Worm (Caenorhabditis elegans) whole organism, young adult: ENCODE data around the gene str-188.

Source experiments
- B0261.1 ChIP-seq: sonication (generic microtip); optimal IDR thresholded peaks from 2 replicates; lab custom pipeline; 2016; ENCODE audit warnings: mild to moderate bottlenecking, missing genetic modification characterization, moderate library complexity, missing compliant biosample characterization
- B0336.3 ChIP-seq: fragments of 200-800 bp; sonication (Bioruptor generic); IDR thresholded peaks from 2 replicates; pipeline ENCODE4 v1.3.6; 2022; ENCODE audit warnings: missing genetic modification characterization, missing compliant biosample characterization
- C06A6.2 ChIP-seq: fragments of 200-800 bp; sonication (Bioruptor generic); conservative IDR thresholded peaks from 2 replicates; pipeline ENCODE4 v1.3.6; 2022; ENCODE audit warnings: missing genetic modification characterization, missing compliant biosample characterization
- F33H1.4 ChIP-seq: fragments of 200-800 bp; sonication (Bioruptor generic); IDR thresholded peaks from 2 replicates; pipeline ENCODE4 v1.3.6; 2022; ENCODE audit warnings: missing genetic modification reagents, missing genetic modification characterization, missing compliant biosample characterization
- F57C9.4 ChIP-seq: sonication (generic microtip); optimal IDR thresholded peaks from 2 replicates; lab custom pipeline; 2017; ENCODE audit warnings: mild to moderate bottlenecking, missing genetic modification characterization, missing compliant biosample characterization
- K11D2.4 ChIP-seq: fragments of 200-800 bp; sonication (Bioruptor generic); IDR thresholded peaks from 2 replicates; pipeline ENCODE4 v1.3.6; 2022; ENCODE audit warnings: missing genetic modification reagents, missing genetic modification characterization, missing compliant biosample characterization
- K12H6.12 ChIP-seq: fragments of 200-800 bp; sonication (Bioruptor generic); optimal IDR thresholded peaks from 2 replicates; lab custom pipeline; 2018; ENCODE audit warnings: mild to moderate bottlenecking, missing genetic modification characterization, missing compliant biosample characterization
- Y53F4B.3 ChIP-seq: fragments of 200-800 bp; sonication (Bioruptor generic); IDR thresholded peaks from 2 replicates; pipeline ENCODE4 v1.3.6; 2022; ENCODE audit warnings: missing genetic modification reagents, missing genetic modification characterization, missing compliant biosample characterization
- Y56A3A.18 ChIP-seq: fragments of 200-800 bp; sonication (Bioruptor generic); IDR thresholded peaks from 2 replicates; pipeline ENCODE4 v1.3.6; 2022; ENCODE audit warnings: missing genetic modification reagents, missing genetic modification characterization, missing compliant biosample characterization
- Y79H2A.3 ChIP-seq: fragments of 200-800 bp; sonication (Bioruptor generic); conservative IDR thresholded peaks from 2 replicates; pipeline ENCODE4 v1.3.6; 2022; ENCODE audit warnings: missing genetic modification reagents, missing genetic modification characterization, missing compliant biosample characterization
- akir-1 ChIP-seq: fragments of 200-800 bp; sonication (Bioruptor generic); optimal IDR thresholded peaks from 2 replicates; lab custom pipeline; 2018; ENCODE audit warnings: mild to moderate bottlenecking, missing genetic modification characterization, moderate library complexity, missing compliant biosample characterization
- athp-1 ChIP-seq: sonication (generic microtip); optimal IDR thresholded peaks from 2 replicates; lab custom pipeline; 2017; ENCODE audit warnings: mild to moderate bottlenecking, missing genetic modification characterization, missing compliant biosample characterization
- attf-3 ChIP-seq: fragments of 200-800 bp; sonication (Bioruptor generic); conservative IDR thresholded peaks from 2 replicates; pipeline ENCODE4 v1.3.6; 2022; ENCODE audit warnings: missing genetic modification reagents, missing genetic modification characterization, missing compliant biosample characterization
- attf-5 ChIP-seq: fragments of 200-800 bp; sonication (Bioruptor generic); optimal IDR thresholded peaks from 2 replicates; lab custom pipeline; 2018; ENCODE audit warnings: mild to moderate bottlenecking, missing genetic modification characterization, missing compliant biosample characterization
- attf-6 ChIP-seq: fragments of 200-800 bp; sonication (Bioruptor generic); IDR thresholded peaks from 2 replicates; pipeline ENCODE4 v1.3.6; 2022; ENCODE audit warnings: missing genetic modification reagents, missing genetic modification characterization, missing compliant biosample characterization
- cebp-1 ChIP-seq, 2 experiments: fragments of 200-800 bp in 1 of 2; sonication (Bioruptor generic) in 1 of 2; sonication (generic microtip) in 1 of 2; IDR thresholded peaks in 1 of 2; optimal IDR thresholded peaks in 1 of 2; 2 replicates each; pipeline versions ENCODE4 v1.3.6 to Lab custom; 2017 to 2022; ENCODE audit warnings: missing compliant biosample characterization in 2 of 2, missing genetic modification characterization in 2 of 2, mild to moderate bottlenecking in 1 of 2, missing genetic modification reagents in 1 of 2, moderate library complexity in 1 of 2
- cebp-2 ChIP-seq: fragments of 200-800 bp; sonication (Bioruptor generic); IDR thresholded peaks from 2 replicates; pipeline ENCODE4 v1.3.6; 2022; ENCODE audit warnings: missing genetic modification characterization, missing compliant biosample characterization
- ceh-100 ChIP-seq: fragments of 200-800 bp; sonication (Bioruptor generic); IDR thresholded peaks from 2 replicates; pipeline ENCODE4 v1.3.6; 2022; ENCODE audit warnings: missing genetic modification reagents, missing genetic modification characterization, missing compliant biosample characterization
- ceh-27 ChIP-seq: fragments of 200-800 bp; sonication (Bioruptor generic); optimal IDR thresholded peaks from 2 replicates; lab custom pipeline; 2018; ENCODE audit warnings: mild to moderate bottlenecking, missing genetic modification characterization, moderate library complexity, missing compliant biosample characterization
- ceh-91 ChIP-seq: fragments of 200-800 bp; sonication (Bioruptor generic); IDR thresholded peaks from 2 replicates; pipeline ENCODE4 v1.3.6; 2022; ENCODE audit warnings: missing genetic modification reagents, missing genetic modification characterization, missing compliant biosample characterization
- dpl-1 ChIP-seq: fragments of 150-350 bp; optimal IDR thresholded peaks from 2 replicates; lab custom pipeline; 2014; ENCODE audit warnings: missing biosample characterization, missing genetic modification reagents, missing genetic modification characterization
- efl-1 ChIP-seq: fragments of 150-350 bp; optimal IDR thresholded peaks from 2 replicates; lab custom pipeline; 2014; ENCODE audit warnings: missing biosample characterization, missing genetic modification reagents, missing genetic modification characterization
- gei-17 ChIP-seq: fragments of 200-800 bp; sonication (Bioruptor generic); optimal IDR thresholded peaks from 2 replicates; lab custom pipeline; 2018; ENCODE audit warnings: mild to moderate bottlenecking, missing genetic modification characterization, missing compliant biosample characterization
- hmg-1.2 ChIP-seq: fragments of 200-800 bp; sonication (Bioruptor generic); IDR thresholded peaks from 2 replicates; pipeline ENCODE4 v1.3.6; 2022; ENCODE audit warnings: missing genetic modification reagents, missing genetic modification characterization, missing compliant biosample characterization
- lin-26 ChIP-seq: fragments of 200-800 bp; sonication (Bioruptor generic); IDR thresholded peaks from 2 replicates; pipeline ENCODE4 v1.3.6; 2022; ENCODE audit warnings: missing genetic modification reagents, missing genetic modification characterization, missing compliant biosample characterization
- lsl-1 ChIP-seq: fragments of 200-800 bp; sonication (Bioruptor generic); optimal IDR thresholded peaks from 2 replicates; lab custom pipeline; 2018; ENCODE audit warnings: mild to moderate bottlenecking, missing genetic modification characterization, moderate library complexity, missing compliant biosample characterization
- madf-6 ChIP-seq: fragments of 200-800 bp; sonication (Bioruptor generic); IDR thresholded peaks from 2 replicates; pipeline ENCODE4 v1.3.6; 2022; ENCODE audit warnings: missing genetic modification reagents, missing genetic modification characterization, missing compliant biosample characterization
- madf-8 ChIP-seq: fragments of 200-800 bp; sonication (Bioruptor generic); conservative IDR thresholded peaks from 2 replicates; pipeline ENCODE4 v1.3.6; 2022; ENCODE audit warnings: missing genetic modification reagents, missing genetic modification characterization, missing compliant biosample characterization
- mcd-1 ChIP-seq: fragments of 200-800 bp; sonication (Bioruptor generic); IDR thresholded peaks from 2 replicates; pipeline ENCODE4 v1.3.6; 2022; ENCODE audit warnings: missing genetic modification reagents, missing genetic modification characterization, missing compliant biosample characterization
- nfyb-1 ChIP-seq: fragments of 200-800 bp; sonication (Bioruptor generic); IDR thresholded peaks from 2 replicates; pipeline ENCODE4 v1.3.6; 2022; ENCODE audit warnings: missing genetic modification reagents, missing genetic modification characterization, missing compliant biosample characterization
- nhr-179 ChIP-seq: sonication (generic microtip); optimal IDR thresholded peaks from 2 replicates; lab custom pipeline; 2016; ENCODE audit warnings: mild to moderate bottlenecking, missing genetic modification characterization, missing compliant biosample characterization
- nhr-80 ChIP-seq: sonication (generic microtip); optimal IDR thresholded peaks from 2 replicates; lab custom pipeline; 2016; ENCODE audit warnings: missing genetic modification characterization, missing compliant biosample characterization
- rec-8 ChIP-seq, 2 experiments: sonication (generic microtip); optimal IDR thresholded peaks; 2 replicates each; lab custom pipeline; 2016; ENCODE audit warnings: mild to moderate bottlenecking in 2 of 2, missing genetic modification characterization in 2 of 2, missing genetic modification reagents in 2 of 2, missing genotype in 2 of 2, missing biosample characterization in 1 of 2, missing compliant biosample characterization in 1 of 2, moderate library complexity in 1 of 2
- sdz-38 ChIP-seq: sonication (generic microtip); optimal IDR thresholded peaks from 2 replicates; lab custom pipeline; 2016; ENCODE audit warnings: missing genotype, missing genetic modification characterization, missing compliant biosample characterization
- snpc-1.1 ChIP-seq: sonication (generic microtip); optimal IDR thresholded peaks from 2 replicates; lab custom pipeline; 2017; ENCODE audit warnings: missing genetic modification characterization, mild to moderate bottlenecking, missing compliant biosample characterization, antibody characterized with exemption, moderate library complexity, missing genotype, missing genetic modification reagents; ENCODE audit not compliant: insufficient read depth
- tlf-1 ChIP-seq: fragments of 200-800 bp; sonication (Bioruptor generic); optimal IDR thresholded peaks from 2 replicates; lab custom pipeline; 2018; ENCODE audit warnings: mild to moderate bottlenecking, missing genetic modification characterization, missing compliant biosample characterization
- unc-62 ChIP-seq: fragments of 150-350 bp; optimal IDR thresholded peaks from 2 replicates; lab custom pipeline; 2014; ENCODE audit warnings: missing biosample characterization, missing genetic modification reagents, missing genetic modification characterization
- xnd-1 ChIP-seq: sonication (generic microtip); optimal IDR thresholded peaks from 2 replicates; lab custom pipeline; 2016; ENCODE audit warnings: missing genotype, missing genetic modification reagents, missing genetic modification characterization, missing compliant biosample characterization
- ztf-25 ChIP-seq: fragments of 200-800 bp; sonication (Bioruptor generic); IDR thresholded peaks from 2 replicates; pipeline ENCODE4 v1.3.6; 2022; ENCODE audit warnings: missing genetic modification reagents, missing genetic modification characterization, missing compliant biosample characterization

The str-188 gene

ce11 chrV:9703549-9703948 is 12.9 kb upstream of the str-188 start:
- TF ChIP-seq rec-8 (tag; optimal IDR thresholded peaks at IDR 0.05; lab: Kevin White, UChicago) = no peak
- no peak for TF ChIP-seq nhr-179 (tag; lab: Kevin White, UChicago)
- TF ChIP-seq attf-6 (GFP tag; lab: Robert Waterston, UW) = no peak
- no peak for TF ChIP-seq C06A6.2 (GFP tag; lab: Robert Waterston, UW)
- TF ChIP-seq ztf-25 (GFP tag; lab: Robert Waterston, UW) = no peak
- peak; percentile 43 for TF ChIP-seq dpl-1 (GFP tag; lab: Kevin White, UChicago)
- TF ChIP-seq lsl-1 (GFP tag; lab: Kevin White, UChicago) = peak; percentile 86
- TF ChIP-seq F33H1.4 (GFP tag; lab: Robert Waterston, UW) = peak; percentile 64
- TF ChIP-seq tlf-1 (GFP tag; lab: Kevin White, UChicago) = no peak
- no peak for TF ChIP-seq unc-62 (GFP tag; lab: Kevin White, UChicago)
- TF ChIP-seq gei-17 (GFP tag; lab: Kevin White, UChicago) = no peak
- no peak for TF ChIP-seq ceh-100 (GFP tag; lab: Robert Waterston, UW)
- TF ChIP-seq K12H6.12 (tag; lab: Kevin White, UChicago) = no peak
- no peak for TF ChIP-seq K11D2.4
- no peak for TF ChIP-seq B0336.3 (GFP tag; lab: Robert Waterston, UW)
- no peak for TF ChIP-seq akir-1 (GFP tag; lab: Kevin White, UChicago)
- peak; percentile 63 for TF ChIP-seq ceh-91 (GFP tag; lab: Robert Waterston, UW)
- TF ChIP-seq madf-6 (GFP tag; lab: Robert Waterston, UW) = peak; percentile 83
- peak; percentile 85 for TF ChIP-seq efl-1
- TF ChIP-seq nfyb-1 (GFP tag; lab: Robert Waterston, UW) = no peak
- peak; percentile 42 for TF ChIP-seq xnd-1 (tag; lab: Kevin White, UChicago)
- TF ChIP-seq madf-8 (GFP tag; lab: Robert Waterston, UW) = peak; percentile 44
- TF ChIP-seq attf-3 (GFP tag; lab: Robert Waterston, UW) = no peak
- no peak for TF ChIP-seq Y53F4B.3 (GFP tag; lab: Robert Waterston, UW)
- no peak for TF ChIP-seq sdz-38
- no peak for TF ChIP-seq mcd-1
- TF ChIP-seq, all 124 proteins: peak for 8

- TF ChIP-seq Y79H2A.3 (GFP tag; lab: Robert Waterston, UW) = no peak
- no peak for TF ChIP-seq athp-1 (tag; lab: Kevin White, UChicago)
- no peak for TF ChIP-seq cebp-2
- no peak for TF ChIP-seq nhr-80 (tag; lab: Kevin White, UChicago)
- peak; percentile 74 for TF ChIP-seq ceh-27 (GFP tag; lab: Kevin White, UChicago)
- no peak for TF ChIP-seq snpc-1.1
- TF ChIP-seq F57C9.4 = no peak
- TF ChIP-seq hmg-1.2 (GFP tag; lab: Robert Waterston, UW) = peak; percentile 63; the same call in 1 of the 2 replicates
- TF ChIP-seq K12H6.12 (tag; lab: Kevin White, UChicago) = peak; percentile 47
- TF ChIP-seq cebp-1 (GFP tag; IDR thresholded peaks at IDR 0.05; lab: Robert Waterston, UW) = peak; percentile 78; the same call in 1 of the 2 replicates
- peak; percentile 96 for TF ChIP-seq cebp-1 (tag; optimal IDR thresholded peaks at IDR 0.05; lab: Kevin White, UChicago)
- no peak for TF ChIP-seq K11D2.4
Measured at ce11 chrV:9704399-9704798, 12.1 kb upstream of the str-188 start.

ce11 chrV:9706592-9706991 is 9.9 kb upstream of the str-188 start:
- no peak for TF ChIP-seq B0261.1
- no peak for TF ChIP-seq attf-5 (GFP tag; lab: Kevin White, UChicago)
- no peak for TF ChIP-seq lin-26 (GFP tag; lab: Robert Waterston, UW)
- no peak for TF ChIP-seq Y56A3A.18 (GFP tag; lab: Robert Waterston, UW)
